Fruit fly (Drosophila melanogaster): ENCODE measurements around the gene CG31109.

CG31109 gene

DNA sequence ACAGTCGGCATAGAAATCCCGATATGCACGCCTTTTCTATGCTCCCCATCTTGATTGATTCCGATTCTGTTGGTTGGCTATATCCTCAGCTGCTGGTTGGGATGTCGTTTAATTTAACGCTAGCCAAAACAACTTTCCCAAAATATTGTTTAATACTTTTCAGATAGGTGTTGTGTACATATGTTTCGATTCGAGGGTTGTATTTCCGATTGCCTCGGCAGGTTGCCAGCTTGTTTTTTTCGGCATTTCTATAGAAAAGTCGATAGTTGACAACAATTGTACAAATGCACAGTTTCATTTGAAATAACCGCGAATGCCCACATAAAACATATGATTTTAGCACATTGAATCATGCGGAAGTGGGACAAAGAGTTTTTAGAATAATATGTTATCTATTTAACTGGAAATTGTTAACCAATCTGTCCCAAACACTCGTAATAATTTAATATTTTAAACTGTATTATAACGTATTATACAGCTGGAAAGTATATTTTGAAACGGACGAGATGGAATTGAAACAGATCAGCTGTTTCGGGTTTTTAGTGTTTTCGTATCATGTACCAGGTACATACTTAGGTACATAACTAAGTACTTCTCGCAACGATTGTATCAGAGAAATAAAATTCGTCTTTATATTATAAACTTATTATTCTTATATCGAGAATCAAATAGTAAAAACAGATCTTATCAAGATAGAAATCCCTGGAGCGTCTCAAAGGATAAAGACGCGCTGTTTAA is at the start of gene CG31109:
CG31109 (minus strand) TSS at position 203 of the 738 bp plus-strand sequence.
- TF ChIP-seq CG8478 (optimal IDR thresholded peaks at IDR 0.05) (no peak), CTCF (optimal IDR thresholded peaks at IDR 0.05) (no peak)

DNA sequence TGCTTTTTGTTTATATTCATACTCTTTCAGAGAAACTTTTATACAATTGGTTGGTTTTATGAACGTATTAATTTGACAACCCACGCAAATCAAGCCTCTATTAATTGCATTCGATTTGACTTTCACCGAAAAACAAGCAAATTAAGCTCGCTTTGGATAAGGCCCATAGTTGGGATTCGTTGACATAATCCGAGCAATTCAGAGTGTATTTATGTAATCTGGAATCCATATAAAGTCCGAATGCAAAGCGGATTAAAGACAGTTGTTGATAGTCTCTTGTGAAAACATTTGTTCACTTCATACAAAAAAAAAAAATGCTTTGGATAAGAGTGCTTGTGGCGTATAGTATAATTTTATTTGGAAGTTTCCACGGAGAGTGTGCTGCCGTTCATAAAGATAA is 47.8 kb upstream of the CG31109 start, which contains the start of gene CG45095:
CG45095 (plus strand) TSS at position 301 of the 400 bp plus-strand sequence.
- TF ChIP-seq CTCF (optimal IDR thresholded peaks at IDR 0.05) (no peak), CG8478 (optimal IDR thresholded peaks at IDR 0.05) (no peak)

DNA sequence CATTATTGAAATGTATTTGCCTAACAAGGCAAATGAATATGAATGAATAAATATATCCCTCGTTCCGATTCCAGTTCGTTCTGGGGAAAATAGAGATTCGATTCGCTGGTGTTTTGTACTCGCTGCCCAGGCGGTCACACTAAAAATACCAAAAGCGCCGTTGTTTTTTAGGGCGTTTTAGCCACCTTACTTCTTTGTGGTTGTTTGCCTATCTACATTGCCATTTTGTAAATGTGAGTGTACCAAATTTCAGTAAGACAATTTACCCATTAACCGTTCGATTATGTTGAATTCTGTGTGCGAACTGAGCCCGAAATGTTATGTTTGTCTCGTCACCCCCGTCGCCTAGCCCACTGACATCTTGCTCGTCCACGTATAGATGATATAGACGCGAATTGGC is 43.0 kb upstream of the CG31109 start, which contains the start of the genes CG33095 and CG33096:
CG33095 (plus strand) TSS at position 187 of the 400 bp plus-strand sequence.
CG33096 (plus strand) TSS at position 187 of the 400 bp plus-strand sequence.
- TF ChIP-seq CTCF (optimal IDR thresholded peaks at IDR 0.05) = no peak
- TF ChIP-seq CG8478 (optimal IDR thresholded peaks at IDR 0.05) = no peak

DNA sequence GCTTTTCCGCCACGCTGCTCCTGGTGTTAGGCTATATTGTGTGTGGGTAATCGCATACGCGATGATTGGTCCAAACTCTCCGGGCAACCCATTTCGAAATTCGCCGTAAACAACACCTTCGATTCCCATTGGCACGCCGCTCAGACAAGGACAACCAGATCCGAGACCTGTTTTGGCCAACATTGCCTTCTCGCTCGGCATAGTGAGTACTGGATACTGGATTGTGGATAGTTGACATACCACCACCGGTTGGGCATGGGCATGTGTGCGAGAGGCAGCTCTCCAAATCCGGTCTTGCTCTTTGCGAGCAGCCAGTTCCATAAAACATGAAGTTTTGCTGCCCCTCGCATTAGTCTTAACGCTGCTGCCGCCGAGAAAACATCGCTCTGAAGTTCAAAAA is 40.2 kb upstream of the CG31109 start, which contains the start of gene fd96Cb:
fd96Cb (plus strand) TSS at position 374 of the 400 bp plus-strand sequence.
- TF ChIP-seq CTCF (optimal IDR thresholded peaks at IDR 0.05) = no peak

DNA sequence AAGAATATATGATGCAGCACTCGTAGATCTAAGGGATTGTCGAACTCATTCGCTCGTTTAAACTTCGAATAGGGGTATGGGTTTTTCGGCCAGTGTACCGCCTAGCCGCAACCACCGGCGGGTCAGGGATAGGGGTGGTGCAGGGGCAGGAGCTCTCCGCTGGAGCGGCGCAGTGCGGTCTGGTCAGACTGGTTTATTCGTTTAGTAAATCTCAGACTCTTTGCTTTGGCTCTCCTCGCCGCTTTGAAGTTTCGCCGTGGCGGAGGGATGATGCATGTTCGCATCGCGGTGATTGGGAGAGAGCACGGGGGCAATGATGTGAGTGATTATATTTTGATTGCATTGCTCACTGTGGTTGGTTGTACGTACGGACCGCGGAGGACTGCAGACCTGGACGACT is 27.9 kb upstream of the CG31109 start, which contains the start of gene fd96Ca:
fd96Ca (plus strand) TSS at position 337 of the 400 bp plus-strand sequence.
- no peak for TF ChIP-seq CTCF (optimal IDR thresholded peaks at IDR 0.05)
- no peak for TF ChIP-seq CG8478 (optimal IDR thresholded peaks at IDR 0.05)

DNA sequence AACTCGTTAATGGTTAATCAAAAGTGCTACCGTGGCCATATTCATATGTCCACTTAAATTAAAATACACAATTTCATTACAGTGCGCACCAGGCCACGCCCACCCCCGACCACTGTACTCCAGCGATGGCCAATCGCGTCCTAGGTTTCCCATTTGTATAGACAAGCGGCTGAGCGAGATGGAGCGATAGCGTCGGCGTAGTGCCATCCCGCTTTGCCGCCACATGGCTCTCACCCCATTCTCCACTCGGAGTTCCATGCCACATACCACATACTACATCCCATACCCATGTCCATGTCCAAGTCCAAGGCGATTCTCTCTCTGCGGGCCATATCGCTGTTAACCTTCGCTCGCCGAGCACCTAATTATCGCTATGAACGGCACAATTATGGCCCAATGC is 26.0 kb upstream of the CG31109 start:
- TF ChIP-seq CG8478 (optimal IDR thresholded peaks at IDR 0.05) (no peak), CTCF (optimal IDR thresholded peaks at IDR 0.05) (peak in 1 of 2 experiments; percentile 30)

DNA sequence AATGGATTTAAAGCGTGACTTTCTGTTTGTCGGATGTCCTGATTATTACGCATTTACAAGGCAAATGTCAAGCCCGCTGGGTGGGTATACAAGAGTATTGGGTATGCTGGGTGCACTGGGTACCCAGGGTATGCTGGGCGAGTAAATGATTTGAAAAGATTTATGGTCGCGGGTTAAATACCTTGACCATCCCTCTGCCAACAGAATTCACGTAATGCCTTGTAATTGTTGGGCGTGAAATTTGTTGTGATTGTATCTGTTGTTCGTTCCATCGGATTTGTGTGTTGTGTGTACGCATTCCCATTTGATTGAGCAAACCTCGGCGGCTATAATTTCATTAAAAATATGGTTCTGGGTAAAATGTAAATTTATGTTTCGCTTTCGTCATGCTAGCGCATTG is 24.2 kb upstream of the CG31109 start:
- TF ChIP-seq CG8478 (optimal IDR thresholded peaks at IDR 0.05) = no peak
- TF ChIP-seq CTCF (optimal IDR thresholded peaks at IDR 0.05) = no peak

DNA sequence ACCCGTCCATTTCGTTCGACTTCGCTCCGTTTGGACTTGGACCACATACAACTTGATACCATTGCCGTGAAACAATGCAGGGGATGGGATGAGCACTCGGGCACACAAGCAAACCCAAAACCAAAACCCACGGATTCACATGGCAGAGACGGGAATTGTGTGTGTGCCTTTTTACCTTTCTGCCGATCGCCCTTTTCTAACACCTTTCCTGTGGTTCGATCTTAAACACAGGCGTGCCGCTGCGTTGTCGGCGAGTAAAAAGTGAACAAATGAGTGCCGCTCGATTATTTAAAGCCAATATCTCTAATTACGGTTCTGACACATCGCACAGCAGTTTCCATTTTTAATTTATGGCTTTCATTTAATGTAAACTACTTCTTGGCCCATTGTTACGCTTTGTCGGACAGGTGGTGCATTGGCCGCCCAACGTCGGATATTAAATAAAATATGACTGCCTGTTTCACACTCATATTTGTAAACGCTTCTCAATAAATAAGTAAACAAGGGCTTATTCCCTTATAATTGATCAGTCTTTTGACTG is 22.9 kb upstream of the CG31109 start:
- TF ChIP-seq CTCF (optimal IDR thresholded peaks at IDR 0.05) (no peak), CG8478 (optimal IDR thresholded peaks at IDR 0.05) (no peak)

DNA sequence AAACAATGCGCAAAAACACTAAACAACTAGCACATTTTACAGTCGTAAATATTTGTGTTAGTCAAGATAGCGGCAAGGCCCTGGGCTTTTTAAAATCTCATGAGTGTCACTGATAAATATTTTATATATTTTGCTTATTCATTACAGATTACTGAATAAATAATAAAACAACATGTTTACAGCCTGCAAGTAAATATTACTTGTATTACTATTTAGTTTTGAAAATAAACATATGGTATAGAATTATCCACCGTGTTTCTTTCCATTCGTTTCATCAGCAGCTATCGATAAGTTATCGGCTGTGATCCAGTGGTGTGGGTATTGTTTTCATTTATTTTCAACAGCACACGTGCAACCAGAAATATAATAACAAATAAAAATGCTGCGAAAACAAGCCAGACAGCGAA is 20.1 kb upstream of the CG31109 start, which contains the start of the genes shams and CG11920:
shams (minus strand) TSS at position 50 of the 407 bp plus-strand sequence.
CG11920 (plus strand) TSS at position 320 of the 407 bp plus-strand sequence.
- TF ChIP-seq CG8478 (optimal IDR thresholded peaks at IDR 0.05) = no peak
- no peak for TF ChIP-seq CTCF (optimal IDR thresholded peaks at IDR 0.05)

DNA sequence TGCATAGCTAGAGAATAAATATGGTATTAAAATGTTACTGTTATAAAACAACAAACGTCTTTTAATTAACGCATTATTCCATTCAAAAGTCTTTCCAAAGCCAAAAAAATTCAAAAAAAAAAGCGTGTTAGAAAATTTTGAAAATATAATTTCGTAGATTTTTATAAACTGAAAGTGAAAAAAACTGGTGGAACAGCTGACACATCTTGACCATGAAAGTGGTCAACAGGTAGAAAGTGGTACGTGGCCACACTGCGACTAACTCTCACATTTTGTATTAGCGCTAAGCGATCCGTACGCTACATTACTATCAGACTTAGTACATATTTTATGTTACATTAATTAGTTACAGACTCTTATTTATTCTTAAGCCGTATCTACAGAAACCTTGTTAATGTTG is 16.4 kb upstream of the CG31109 start, which contains the start of gene CG11836:
CG11836 (plus strand) TSS at position 256 of the 400 bp plus-strand sequence.
- TF ChIP-seq CTCF (optimal IDR thresholded peaks at IDR 0.05) (no peak), CG8478 (optimal IDR thresholded peaks at IDR 0.05) (no peak)

DNA sequence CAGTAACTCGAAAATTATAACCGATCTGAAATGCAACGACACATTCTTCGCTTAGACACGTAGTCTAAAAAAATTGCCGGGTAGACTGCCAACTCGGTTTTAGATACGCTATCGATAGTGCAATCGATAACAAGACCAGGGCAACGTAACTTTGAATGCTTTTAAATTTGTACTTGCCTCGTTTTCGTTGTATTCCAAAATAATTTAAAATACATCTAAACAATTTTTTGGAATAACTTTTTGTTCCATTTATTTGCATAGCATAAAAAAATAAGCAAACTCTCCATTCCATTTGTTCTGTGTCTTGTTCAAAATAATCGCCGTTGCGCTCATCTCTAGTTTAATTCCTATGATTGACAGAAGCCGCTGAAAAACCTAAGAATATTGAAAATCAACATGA is 15.1 kb upstream of the CG31109 start, which contains the start of the genes Stt3B and CG11839:
Stt3B (minus strand) TSS at position 69 of the 400 bp plus-strand sequence.
CG11839 (plus strand) TSS at position 359 of the 400 bp plus-strand sequence.
- TF ChIP-seq CTCF (optimal IDR thresholded peaks at IDR 0.05) (no peak), CG8478 (optimal IDR thresholded peaks at IDR 0.05) (no peak)

DNA sequence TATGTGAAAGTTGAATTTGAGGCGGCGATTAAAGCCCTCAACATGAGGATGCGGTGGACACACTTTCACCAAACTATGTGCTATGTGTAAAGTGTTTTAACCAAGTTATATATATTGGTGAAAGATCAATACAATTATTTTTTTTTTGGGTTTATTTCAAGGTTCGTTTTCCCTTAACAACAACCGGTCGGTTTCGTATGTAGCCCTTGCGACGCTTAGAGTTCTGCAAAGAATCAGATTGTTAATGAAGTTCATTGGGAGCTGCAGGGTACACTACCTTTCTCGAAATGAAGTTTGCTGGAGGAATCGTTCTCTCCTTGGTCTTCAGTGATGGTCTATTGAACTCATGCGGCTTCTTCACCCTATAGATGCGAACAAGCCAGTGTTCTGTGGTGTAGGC is 12.4 kb upstream of the CG31109 start:
- TF ChIP-seq CG8478 (optimal IDR thresholded peaks at IDR 0.05) = no peak
- no peak for TF ChIP-seq CTCF (optimal IDR thresholded peaks at IDR 0.05)

DNA sequence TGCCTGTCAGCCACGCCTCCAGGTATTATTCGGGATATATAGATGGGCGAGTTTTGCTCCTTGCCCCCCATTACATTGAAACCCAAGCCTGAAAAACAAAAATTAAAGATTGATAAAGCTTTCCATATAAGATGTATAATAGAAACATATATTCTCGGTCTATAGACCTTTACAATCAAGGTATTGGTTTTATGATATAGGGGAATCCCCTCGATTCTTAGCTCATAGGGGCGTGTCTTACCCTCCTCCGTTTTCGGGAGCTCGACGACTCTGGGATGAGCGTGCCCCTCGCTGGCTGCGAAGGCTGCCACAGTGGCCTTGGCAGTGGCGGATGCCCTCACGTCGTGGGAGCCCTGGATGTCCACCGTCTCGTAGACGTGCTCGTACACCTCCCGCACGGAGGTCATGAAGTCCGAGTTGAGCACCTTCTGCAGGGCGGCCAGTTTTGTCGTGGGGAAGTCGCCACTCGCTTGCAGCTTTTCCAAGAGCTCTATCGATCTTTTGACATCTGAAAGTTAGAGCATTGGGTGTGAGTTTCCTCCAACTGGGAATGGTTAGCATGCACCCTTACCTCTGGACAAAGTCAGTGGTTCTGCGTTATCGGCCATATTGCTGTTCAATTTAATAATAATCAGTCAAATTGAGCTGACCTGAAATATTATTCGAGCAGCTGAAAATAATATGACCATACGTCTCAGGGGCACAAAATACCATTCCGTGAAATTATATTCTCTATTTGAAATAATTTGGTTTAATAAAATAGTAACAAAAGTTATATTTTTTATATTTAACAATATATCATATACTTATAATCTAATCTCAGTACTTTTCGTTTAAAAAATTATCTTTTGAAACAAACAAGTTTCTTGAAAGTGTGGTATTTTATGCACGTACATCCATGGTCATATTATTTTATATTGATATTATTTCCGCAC is 10.7 kb upstream of the CG31109 start, which contains the start of the genes veli and PQBP1:
veli (minus strand) TSS at position 685 of the 935 bp plus-strand sequence.
PQBP1 (plus strand) TSS at position 885 of the 935 bp plus-strand sequence.
- no peak for TF ChIP-seq CG8478 (optimal IDR thresholded peaks at IDR 0.05)
- TF ChIP-seq CTCF (optimal IDR thresholded peaks at IDR 0.05) = no peak

DNA sequence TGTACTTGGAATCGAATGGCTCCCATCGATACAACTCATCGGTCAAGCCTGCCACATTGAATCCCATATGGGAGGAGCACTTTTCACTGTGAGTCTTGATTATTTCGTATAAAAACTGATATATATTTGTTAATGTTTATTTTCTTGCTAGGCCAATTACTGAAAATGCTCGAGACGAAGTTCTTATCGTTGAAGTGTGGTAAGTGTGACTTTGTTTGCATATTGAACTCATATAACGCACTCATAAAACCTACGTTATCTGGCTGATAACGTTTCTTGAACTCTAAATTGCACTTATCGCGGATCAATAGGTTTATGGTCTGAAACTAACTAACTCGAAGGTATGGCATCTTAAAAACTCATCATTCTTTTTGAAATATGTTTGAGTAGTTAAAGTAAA is 6.0 kb upstream of the CG31109 start:
- TF ChIP-seq CG8478 (optimal IDR thresholded peaks at IDR 0.05) (no peak), CTCF (optimal IDR thresholded peaks at IDR 0.05) (no peak)
